Fruit fly (Drosophila melanogaster) whole organism, embryonic: ENCODE data around the gene tsl.

ENCODE experiments used
- ATbp ChIP-seq: fragments of 200-800 bp; sonication (Bioruptor generic); optimal IDR thresholded peaks from 2 replicates; lab custom pipeline; 2017; ENCODE audit warnings: missing biosample characterization, mild to moderate bottlenecking, missing genetic modification characterization, missing genetic modification reagents
- Ada2b ChIP-seq: fragments of 200-800 bp; sonication (Bioruptor generic); IDR thresholded peaks from 2 replicates; pipeline ENCODE4 v1.3.6; 2022; ENCODE audit warnings: missing biosample characterization, missing genetic modification characterization
- Atf-2 ChIP-seq: fragments of 200-800 bp; sonication (Bioruptor generic); optimal IDR thresholded peaks from 2 replicates; lab custom pipeline; 2016; ENCODE audit warnings: missing biosample characterization, missing genetic modification characterization
- Atf3 ChIP-seq: fragments of 200-800 bp; sonication (Bioruptor generic); optimal IDR thresholded peaks from 3 replicates; lab custom pipeline; 2016; ENCODE audit warnings: missing biosample characterization, missing genetic modification characterization
- CG10147 ChIP-seq: fragments of 200-800 bp; sonication (Bioruptor generic); optimal IDR thresholded peaks from 2 replicates; lab custom pipeline; 2019; ENCODE audit warnings: missing biosample characterization, mild to moderate bottlenecking, missing genetic modification characterization, moderate library complexity
- CG10565 ChIP-seq: fragments of 200-800 bp; sonication (Bioruptor generic); optimal IDR thresholded peaks from 3 replicates; lab custom pipeline; 2016; ENCODE audit warnings: missing biosample characterization, mild to moderate bottlenecking, missing genetic modification characterization
- CG11093 ChIP-seq: fragments of 200-800 bp; sonication (Bioruptor generic); IDR thresholded peaks from 3 replicates; pipeline ENCODE4 v1.3.6; 2022; ENCODE audit warnings: missing biosample characterization, missing genetic modification characterization
- CG11247 ChIP-seq: fragments of 200-800 bp; sonication (Bioruptor generic); IDR thresholded peaks from 2 replicates; pipeline ENCODE4 v1.3.6; 2022; ENCODE audit warnings: missing biosample characterization, missing genetic modification characterization
- CG14860 ChIP-seq: fragments of 200-800 bp; sonication (Bioruptor generic); IDR thresholded peaks from 3 replicates; pipeline ENCODE4 v1.3.6; 2022; ENCODE audit warnings: missing biosample characterization, missing genetic modification characterization; ENCODE audit not compliant: partially characterized antibody
- CG15514 ChIP-seq: fragments of 200-800 bp; sonication (Bioruptor generic); optimal IDR thresholded peaks from 3 replicates; lab custom pipeline; 2017; ENCODE audit warnings: missing biosample characterization, missing genetic modification characterization, mild to moderate bottlenecking, moderate library complexity, missing genetic modification reagents
- CG34376 ChIP-seq: fragments of 200-800 bp; sonication (Bioruptor generic); optimal IDR thresholded peaks from 2 replicates; lab custom pipeline; 2018; ENCODE audit warnings: missing biosample characterization, mild to moderate bottlenecking, missing genetic modification characterization
- CG4730 ChIP-seq: fragments of 200-800 bp; sonication (Bioruptor generic); IDR thresholded peaks from 2 replicates; pipeline ENCODE4 v1.3.6; 2022; ENCODE audit warnings: missing biosample characterization, missing genetic modification characterization
- CG6175 ChIP-seq: fragments of 200-800 bp; sonication (Bioruptor generic); IDR thresholded peaks from 3 replicates; pipeline ENCODE4 v1.3.6; 2022; ENCODE audit warnings: missing biosample characterization, missing genetic modification characterization
- CG6683 ChIP-seq: fragments of 200-800 bp; sonication (Bioruptor generic); optimal IDR thresholded peaks from 2 replicates; lab custom pipeline; 2017; ENCODE audit warnings: missing biosample characterization, mild to moderate bottlenecking, missing genetic modification characterization, missing genetic modification reagents
- CG7786 ChIP-seq: fragments of 200-800 bp; sonication (Bioruptor generic); optimal IDR thresholded peaks from 2 replicates; lab custom pipeline; 2016; ENCODE audit warnings: missing biosample characterization, missing genetic modification characterization
- CG8924 ChIP-seq: fragments of 200-800 bp; optimal IDR thresholded peaks from 3 replicates; lab custom pipeline; 2019; ENCODE audit warnings: missing biosample characterization, mild to moderate bottlenecking, missing genetic modification characterization, moderate library complexity
- CG9817 ChIP-seq: fragments of 200-800 bp; sonication (Bioruptor generic); optimal IDR thresholded peaks from 2 replicates; lab custom pipeline; 2018; ENCODE audit warnings: missing biosample characterization, mild to moderate bottlenecking, missing genetic modification characterization, moderate library complexity
- Deaf1 ChIP-seq: fragments of 200-800 bp; optimal IDR thresholded peaks from 3 replicates; lab custom pipeline; 2019; ENCODE audit warnings: missing biosample characterization, mild to moderate bottlenecking, missing genetic modification characterization, moderate library complexity
- Eip74EF ChIP-seq, 2 experiments: fragments of 200-800 bp in 1 of 2; fragments of >200 bp in 1 of 2; sonication (Bioruptor generic) in 1 of 2; optimal IDR thresholded peaks; 2 replicates each; lab custom pipeline; 2017 to 2019; ENCODE audit warnings: missing biosample characterization in 2 of 2, missing genetic modification characterization in 2 of 2, mild to moderate bottlenecking in 1 of 2, moderate library complexity in 1 of 2
- Fer3 ChIP-seq: fragments of 200-800 bp; sonication (Bioruptor generic); optimal IDR thresholded peaks from 2 replicates; lab custom pipeline; 2018; ENCODE audit warnings: missing biosample characterization, mild to moderate bottlenecking, missing genetic modification characterization, moderate library complexity
- GATAe ChIP-seq: fragments of 200-800 bp; sonication (Bioruptor generic); conservative IDR thresholded peaks from 2 replicates; pipeline ENCODE4 v1.3.6; 2022; ENCODE audit warnings: missing biosample characterization, missing genetic modification characterization
- Hey ChIP-seq: fragments of 200-800 bp; sonication (Bioruptor generic); optimal IDR thresholded peaks from 3 replicates; lab custom pipeline; 2018; ENCODE audit warnings: missing biosample characterization, mild to moderate bottlenecking, missing genetic modification characterization
- Med ChIP-seq: fragments of 200-800 bp; sonication (Bioruptor generic); peaks from one replicate; lab custom pipeline; 2016; ENCODE audit warnings: missing biosample characterization, missing genetic modification characterization, mild to moderate bottlenecking, inconsistent platforms, moderate library complexity
- Myb ChIP-seq: fragments of 200-800 bp; sonication (Bioruptor generic); optimal IDR thresholded peaks from 2 replicates; lab custom pipeline; 2016; ENCODE audit warnings: missing biosample characterization, missing genetic modification characterization
- Scr ChIP-seq: fragments of 200-800 bp; sonication (Bioruptor generic); IDR thresholded peaks from 2 replicates; pipeline ENCODE4 v1.3.6; 2022; ENCODE audit warnings: missing biosample characterization, missing genetic modification characterization; ENCODE audit not compliant: partially characterized antibody
- bab2 ChIP-seq: fragments of 200-800 bp; sonication (Bioruptor generic); optimal IDR thresholded peaks from 2 replicates; lab custom pipeline; 2016; ENCODE audit warnings: missing biosample characterization, missing genetic modification characterization
- caup ChIP-seq: fragments of 200-800 bp; sonication (Bioruptor generic); optimal IDR thresholded peaks from 3 replicates; lab custom pipeline; 2017; ENCODE audit warnings: missing biosample characterization, mild to moderate bottlenecking, missing genetic modification characterization, moderate library complexity; ENCODE audit not compliant: severe bottlenecking
- chinmo ChIP-seq: fragments of 200-800 bp; sonication (Bioruptor generic); IDR thresholded peaks from 4 replicates; pipeline ENCODE4 v1.3.6; 2022; ENCODE audit warnings: missing biosample characterization, missing genetic modification characterization; ENCODE audit not compliant: partially characterized antibody
- dan ChIP-seq: fragments of 200-800 bp; sonication (Bioruptor generic); IDR thresholded peaks from 2 replicates; pipeline ENCODE4 v1.3.6; 2022; ENCODE audit warnings: missing biosample characterization, missing genetic modification characterization
- exex ChIP-seq: fragments of 200-800 bp; sonication (Bioruptor generic); optimal IDR thresholded peaks from 4 replicates; lab custom pipeline; 2018; ENCODE audit warnings: missing biosample characterization, mild to moderate bottlenecking, missing genetic modification characterization, moderate library complexity
- grn ChIP-seq: fragments of 200-800 bp; sonication (Bioruptor generic); optimal IDR thresholded peaks from 3 replicates; lab custom pipeline; 2017; ENCODE audit warnings: missing biosample characterization, missing genetic modification characterization
- gt ChIP-seq: fragments of 200-800 bp; sonication (Bioruptor generic); IDR thresholded peaks from 2 replicates; pipeline ENCODE4 v1.3.6; 2022; ENCODE audit warnings: missing biosample characterization, missing genetic modification characterization
- mirr ChIP-seq: fragments of 200-800 bp; sonication (Bioruptor generic); optimal IDR thresholded peaks from 3 replicates; lab custom pipeline; 2018; ENCODE audit warnings: missing biosample characterization, mild to moderate bottlenecking, missing genetic modification characterization
- pum ChIP-seq: fragments of 200-800 bp; sonication (Bioruptor generic); optimal IDR thresholded peaks from 2 replicates; lab custom pipeline; 2016; ENCODE audit warnings: missing biosample characterization, missing genetic modification characterization
- salm ChIP-seq: fragments of 200-800 bp; sonication (Bioruptor generic); optimal IDR thresholded peaks from 2 replicates; lab custom pipeline; 2018; ENCODE audit warnings: missing biosample characterization, mild to moderate bottlenecking, missing genetic modification characterization
- sd ChIP-seq: fragments of 200-800 bp; sonication (Bioruptor generic); optimal IDR thresholded peaks from 3 replicates; lab custom pipeline; 2018; ENCODE audit warnings: missing biosample characterization, mild to moderate bottlenecking, missing genetic modification characterization, moderate library complexity
- sens ChIP-seq: fragments of 200-800 bp; sonication (Bioruptor generic); peaks from one replicate; lab custom pipeline; 2016; ENCODE audit warnings: missing biosample characterization, missing genetic modification characterization
- sqz ChIP-seq: fragments of 200-800 bp; sonication (Bioruptor generic); optimal IDR thresholded peaks from 3 replicates; lab custom pipeline; 2018; ENCODE audit warnings: missing biosample characterization, mild to moderate bottlenecking, missing genetic modification characterization
- sug ChIP-seq: fragments of 200-800 bp; optimal IDR thresholded peaks from 2 replicates; lab custom pipeline; 2019; ENCODE audit warnings: missing biosample characterization, mild to moderate bottlenecking, missing genetic modification characterization, moderate library complexity
- usp ChIP-seq: fragments of >200 bp; optimal IDR thresholded peaks from 2 replicates; lab custom pipeline; 2017; ENCODE audit warnings: missing biosample characterization, missing genetic modification characterization

Gene tsl

dm6 chr3R:21758145-21758856 is 24.0 kb downstream of the tsl start, which contains the start of gene CG42335:
Gene CG42335, plus strand, starts transcription at chr3R:21758764.
- TF ChIP-seq CG6683 (no peak), sqz (GFP tag; lab: Kevin White, UChicago) (no peak), Scr (GFP tag; lab: Robert Waterston, UW) (no peak), CG7786 (GFP tag; lab: Kevin White, UChicago) (no peak), Eip74EF (GFP tag; optimal IDR thresholded peaks at IDR 0.05; lab: Kevin White, UChicago) (no peak), sens (peak; percentile 42), salm (tag; lab: Kevin White, UChicago) (no peak), sd (tag; lab: Kevin White, UChicago) (peak; percentile 66), gt (GFP tag; lab: Robert Waterston, UW) (no peak), CG8924 (tag; lab: Kevin White, UChicago) (no peak), Myb (GFP tag; lab: Kevin White, UChicago) (no peak), sug (tag; lab: Kevin White, UChicago) (peak; percentile 99), mirr (GFP tag; lab: Kevin White, UChicago) (peak; percentile 78), CG4730 (GFP tag; lab: Robert Waterston, UW) (no peak), Atf3 (GFP tag; lab: Kevin White, UChicago) (no peak), CG11247 (GFP tag; lab: Robert Waterston, UW) (no peak), Deaf1 (tag; lab: Kevin White, UChicago) (peak; percentile 27), CG15514 (GFP tag; lab: Kevin White, UChicago) (peak; percentile 13), CG9817 (tag; lab: Kevin White, UChicago) (no peak), GATAe (GFP tag; lab: Robert Waterston, UW) (peak; percentile 60), Fer3 (tag; lab: Kevin White, UChicago) (no peak), usp (no peak), chinmo (0 out of 4 replicates have a peak, but pooled peaks have one; percentile 36), grn (GFP tag; lab: Kevin White, UChicago) (peak; percentile 80), CG10565 (GFP tag; lab: Kevin White, UChicago) (no peak), ATbp (no peak), CG6175 (GFP tag; lab: Robert Waterston, UW) (no peak), CG10147 (GFP tag; lab: Kevin White, UChicago) (no peak), Hey (tag; lab: Kevin White, UChicago) (peak; percentile 56), CG14860 (no peak), CG11093 (GFP tag; lab: Robert Waterston, UW) (no peak), bab2 (GFP tag; lab: Kevin White, UChicago) (no peak), pum (GFP tag; lab: Kevin White, UChicago) (no peak), CG34376 (GFP tag; lab: Kevin White, UChicago) (peak; percentile 41), caup (peak; percentile 3), Med (GFP tag; lab: Kevin White, UChicago) (peak; percentile 35), dan (GFP tag; lab: Robert Waterston, UW) (no peak), Atf-2 (GFP tag; lab: Kevin White, UChicago) (no peak), Ada2b (GFP tag; lab: Robert Waterston, UW) (no peak), exex (tag; lab: Kevin White, UChicago) (peak; percentile 69)
